Fruit fly (Drosophila melanogaster) whole organism: ENCODE results near the gene CG33654.

Experiments
- pan ChIP-seq: fragments of >200 bp; optimal IDR thresholded peaks from 2 replicates; lab custom pipeline; 2017
- usp ChIP-seq: fragments of >200 bp; optimal IDR thresholded peaks from 2 replicates; lab custom pipeline; 2017; ENCODE audit warnings: missing biosample characterization, missing genetic modification characterization, mixed read lengths

- no peak for TF ChIP-seq usp (GFP tag; lab: Kevin White, UChicago)
- TF ChIP-seq pan (lab: Kevin White, UChicago) = no peak
These were observed 12.4 kb downstream of the CG33654 start for dm6 chr3R:9570657-9571056.
